Fruit fly (Drosophila melanogaster) S2 (cell line): ENCODE results near the gene CG7860.

Source experiments
- CG8478 ChIP-seq: fragments of >200 bp; optimal IDR thresholded peaks from 2 replicates; lab custom pipeline; 2018
- CTCF ChIP-seq, 2 experiments: fragments of >200 bp; optimal IDR thresholded peaks; 2 replicates each; lab custom pipeline; 2018

Gene CG7860

dm6 chrX:15568983-15569370 lies at the start of gene CG7860:
CG7860 (plus strand) TSS chrX:15568993.
- TF ChIP-seq CG8478 (lab: Kevin White, UChicago) (no peak), CTCF (optimal IDR thresholded peaks at IDR 0.05; lab: Kevin White, UChicago) (no peak)

- TF ChIP-seq CTCF (optimal IDR thresholded peaks at IDR 0.05; lab: Kevin White, UChicago) (no peak), CG8478 (lab: Kevin White, UChicago) (no peak)
These were observed 46.2 kb upstream of the CG7860 start for dm6 chrX:15522426-15523153.

- no peak for TF ChIP-seq CTCF (optimal IDR thresholded peaks at IDR 0.05; lab: Kevin White, UChicago)
- TF ChIP-seq CG8478 (lab: Kevin White, UChicago): no peak
These were observed 39.6 kb upstream of the CG7860 start for dm6 chrX:15529197-15529596.

dm6 chrX:15529958-15530357 lies 38.8 kb upstream of the CG7860 start:
- TF ChIP-seq CTCF (optimal IDR thresholded peaks at IDR 0.05; lab: Kevin White, UChicago) (no peak), CG8478 (lab: Kevin White, UChicago) (no peak)

dm6 chrX:15530369-15530768 lies 38.4 kb upstream of the CG7860 start:
- no peak for TF ChIP-seq CTCF (optimal IDR thresholded peaks at IDR 0.05; lab: Kevin White, UChicago)
- TF ChIP-seq CG8478 (lab: Kevin White, UChicago): no peak

- no peak for TF ChIP-seq CTCF (optimal IDR thresholded peaks at IDR 0.05; lab: Kevin White, UChicago)
- TF ChIP-seq CG8478 (lab: Kevin White, UChicago): no peak
These were observed 36.7 kb upstream of the CG7860 start for dm6 chrX:15532062-15532461.

dm6 chrX:15539856-15540488 lies 28.8 kb upstream of the CG7860 start:
- TF ChIP-seq CTCF (optimal IDR thresholded peaks at IDR 0.05; lab: Kevin White, UChicago) (no peak), CG8478 (lab: Kevin White, UChicago) (no peak)

- TF ChIP-seq CG8478 (lab: Kevin White, UChicago) (no peak), CTCF (optimal IDR thresholded peaks at IDR 0.05; lab: Kevin White, UChicago) (no peak)
These were observed 25.2 kb upstream of the CG7860 start for dm6 chrX:15543479-15544044.

dm6 chrX:15545467-15546197 lies 23.2 kb upstream of the CG7860 start:
- TF ChIP-seq CG8478 (lab: Kevin White, UChicago): no peak
- no peak for TF ChIP-seq CTCF (optimal IDR thresholded peaks at IDR 0.05; lab: Kevin White, UChicago)

dm6 chrX:15549055-15549454 lies 19.7 kb upstream of the CG7860 start:
- TF ChIP-seq CG8478 (lab: Kevin White, UChicago) (no peak), CTCF (optimal IDR thresholded peaks at IDR 0.05; lab: Kevin White, UChicago) (no peak)

- TF ChIP-seq CG8478 (lab: Kevin White, UChicago) (no peak), CTCF (optimal IDR thresholded peaks at IDR 0.05; lab: Kevin White, UChicago) (no peak)
These were observed 16.3 kb upstream of the CG7860 start for dm6 chrX:15552472-15552888.

dm6 chrX:15554256-15554678 lies 14.5 kb upstream of the CG7860 start, which contains the start of gene Ac13E:
Ac13E (minus strand) TSS chrX:15554278.
- TF ChIP-seq CG8478 (lab: Kevin White, UChicago) (no peak), CTCF (optimal IDR thresholded peaks at IDR 0.05; lab: Kevin White, UChicago) (no peak)

dm6 chrX:15555945-15556344 lies 12.8 kb upstream of the CG7860 start, which contains the start of gene CG42300:
CG42300 (minus strand) TSS chrX:15556045.
- no peak for TF ChIP-seq CG8478 (lab: Kevin White, UChicago)
- no peak for TF ChIP-seq CTCF (optimal IDR thresholded peaks at IDR 0.05; lab: Kevin White, UChicago)

dm6 chrX:15568353-15568982 lies 325 bp upstream of the CG7860 start:
- no peak for TF ChIP-seq CTCF (optimal IDR thresholded peaks at IDR 0.05; lab: Kevin White, UChicago)
- TF ChIP-seq CG8478 (lab: Kevin White, UChicago): no peak
